Worm (Caenorhabditis elegans): ENCODE results near the gene tsp-8.

DNA sequence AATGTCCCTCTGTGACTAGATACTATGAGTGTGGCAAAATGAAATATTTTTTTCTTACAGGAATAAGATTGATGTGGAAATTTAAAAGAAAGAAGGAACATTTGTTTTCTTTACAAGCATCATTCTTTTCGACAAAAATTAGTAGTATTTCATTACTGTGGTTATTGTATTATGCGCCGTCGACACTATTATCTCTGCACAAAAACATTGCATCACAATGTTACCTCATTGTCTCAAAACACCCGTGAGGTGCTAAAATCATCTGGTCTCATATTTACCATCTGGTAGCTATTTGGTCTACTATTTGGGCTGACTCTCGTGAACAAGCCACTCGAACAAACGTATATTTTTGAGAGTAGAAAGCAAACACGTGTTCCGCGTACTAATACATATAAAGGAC lies 30.2 kb upstream of the tsp-8 start:
- no peak for TF ChIP-seq unc-39 (tag; optimal IDR thresholded peaks at IDR 0.05)
- TF ChIP-seq ztf-11 (tag; optimal IDR thresholded peaks at IDR 0.05), result no peak
- no peak for TF ChIP-seq lin-13 (tag; optimal IDR thresholded peaks at IDR 0.05)

All from whole organism, mixed stage, embryonic.